Worm (Caenorhabditis elegans) whole organism, early embryonic: ENCODE data around the gene grd-14.

Experiments used
- ama-1 ChIP-seq: fragments of 150-350 bp; optimal IDR thresholded peaks from 2 replicates; lab custom pipeline; 2014
- hmbx-1 ChIP-seq: sonication (generic microtip); optimal IDR thresholded peaks from 2 replicates; lab custom pipeline; 2016; ENCODE audit warnings: mild to moderate bottlenecking, missing genetic modification characterization, missing compliant biosample characterization
- tra-4 ChIP-seq: sonication (generic microtip); optimal IDR thresholded peaks from 2 replicates; lab custom pipeline; 2017; ENCODE audit warnings: missing genetic modification characterization, missing compliant biosample characterization

DNA sequence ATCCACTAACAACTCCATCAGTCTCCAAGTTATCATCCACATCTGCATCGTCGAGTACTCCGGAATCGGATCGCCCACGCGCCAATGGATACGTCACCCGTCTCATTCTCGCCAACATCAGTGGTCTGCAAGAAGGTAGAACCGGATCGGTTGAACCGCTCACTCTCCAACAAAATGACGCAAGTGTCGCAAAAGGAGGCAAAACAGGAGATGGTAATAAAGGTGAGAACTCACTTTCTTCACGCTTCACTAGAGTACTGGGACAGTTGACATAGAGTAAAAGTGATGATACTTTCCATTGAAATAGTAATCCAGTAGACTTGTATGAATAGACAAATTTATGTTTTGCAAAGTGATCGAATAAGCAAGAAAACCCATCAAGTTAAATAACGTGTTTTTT lies 9.3 kb downstream of the grd-14 start:
- no peak for TF ChIP-seq hmbx-1 (tag; lab: Kevin White, UChicago)
- no peak for TF ChIP-seq tra-4 (tag; lab: Kevin White, UChicago)
- TF ChIP-seq ama-1 (lab: Kevin White, UChicago) = no peak
